Fruit fly (Drosophila melanogaster): ENCODE data around the gene sog.

sog gene

DNA sequence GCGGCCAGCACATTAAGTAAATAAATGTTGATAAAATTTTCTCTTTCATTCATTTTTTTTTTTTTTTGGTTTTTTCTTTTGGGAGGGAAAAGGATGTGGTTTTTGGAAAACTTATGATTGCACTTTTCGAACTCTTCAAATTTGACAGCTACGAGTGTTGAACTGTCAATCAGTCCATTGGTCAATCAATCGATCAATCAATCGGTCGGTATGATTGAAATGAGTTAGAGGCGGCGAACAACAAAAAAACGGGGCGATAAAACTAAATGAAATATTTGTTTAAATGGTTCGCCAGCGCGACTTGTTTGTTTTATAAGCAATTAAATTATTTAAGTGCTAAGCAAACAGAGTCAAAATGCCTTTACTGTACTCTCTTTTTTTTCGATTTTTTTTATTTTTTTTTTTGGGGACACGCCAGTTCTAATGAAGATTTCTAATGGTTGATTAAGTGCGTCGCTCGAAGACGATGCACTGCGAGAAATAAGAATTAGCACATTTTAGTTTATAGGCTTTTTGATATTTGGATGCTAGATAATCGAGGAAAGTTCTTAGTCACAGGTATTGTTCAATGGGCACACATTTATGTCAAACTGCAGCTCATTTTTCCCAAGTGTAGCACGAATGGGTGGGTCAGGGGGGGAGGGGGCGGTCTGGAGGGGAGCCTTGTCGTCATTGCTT, 14.1 kb downstream of the sog start (continued):
- TF ChIP-seq CG8388 (GFP tag; optimal IDR thresholded peaks at IDR 0.05) (peak; percentile 78), Dref (GFP tag; IDR thresholded peaks at IDR 0.05) (no peak), cad (GFP tag; optimal IDR thresholded peaks at IDR 0.05) (no peak), CG5180 (GFP tag; optimal IDR thresholded peaks at IDR 0.05) (peak; percentile 59), tio (GFP tag; optimal IDR thresholded peaks at IDR 0.05) (peak; percentile 69), Adf1 (GFP tag; IDR thresholded peaks at IDR 0.05) (no peak; the same call in 1 of the 2 replicates), wdn (GFP tag; IDR thresholded peaks at IDR 0.05) (peak; percentile 33; the same call in 1 of the 2 replicates), CG6813 (GFP tag; optimal IDR thresholded peaks at IDR 0.05) (peak; percentile 60), D19A (tag; optimal IDR thresholded peaks at IDR 0.05) (peak; percentile 71), ranshi (GFP tag; IDR thresholded peaks at IDR 0.05) (peak; percentile 76), CG7271 (tag; optimal IDR thresholded peaks at IDR 0.05) (no peak), CG18764 (GFP tag; optimal IDR thresholded peaks at IDR 0.05) (peak; percentile 63), pnt (GFP tag; optimal IDR thresholded peaks at IDR 0.05) (peak; percentile 79), CG16863 (GFP tag; optimal IDR thresholded peaks at IDR 0.05) (peak; percentile 79), Oaz (GFP tag; IDR thresholded peaks at IDR 0.05) (peak; percentile 62), ash1 (GFP tag; optimal IDR thresholded peaks at IDR 0.05) (no peak), lab (GFP tag; optimal IDR thresholded peaks at IDR 0.05) (peak; percentile 83), stc (GFP tag; IDR thresholded peaks at IDR 0.05) (peak; percentile 39; the same call in 1 of the 2 replicates), shn (GFP tag; optimal IDR thresholded peaks at IDR 0.05) (peak; percentile 62), ac (GFP tag; optimal IDR thresholded peaks at IDR 0.05) (no peak), Gug (GFP tag; IDR thresholded peaks at IDR 0.05) (peak; percentile 83), dan (GFP tag; IDR thresholded peaks at IDR 0.05) (peak; percentile 56; the same call in 1 of the 2 replicates), CG14050 (GFP tag; IDR thresholded peaks at IDR 0.05) (peak; percentile 67; the same call in 2 of the 3 replicates), sens (GFP tag) (peak; percentile 95), Stat92E (GFP tag; optimal IDR thresholded peaks at IDR 0.05) (peak in 1 of 3 experiments; percentile 4), ind (GFP tag; optimal IDR thresholded peaks at IDR 0.05) (peak; percentile 90), Spps (tag; optimal IDR thresholded peaks at IDR 0.05) (peak; percentile 1), prd (optimal IDR thresholded peaks at IDR 0.05) (no peak), prd (GFP tag; IDR thresholded peaks at IDR 0.05) (peak; percentile 83), CG10959 (GFP tag; IDR thresholded peaks at IDR 0.05) (peak; percentile 59; the same call in 1 of the 2 replicates), mam (GFP tag; optimal IDR thresholded peaks at IDR 0.05) (peak; percentile 76), ssp (GFP tag; IDR thresholded peaks at IDR 0.05) (peak; percentile 77), CG7357 (GFP tag; IDR thresholded peaks at IDR 0.05) (peak; percentile 33; the same call in 1 of the 3 replicates), lbe (GFP tag; optimal IDR thresholded peaks at IDR 0.05) (no peak), CG12299 (tag; optimal IDR thresholded peaks at IDR 0.05) (peak; percentile 45), CG17912 (GFP tag; optimal IDR thresholded peaks at IDR 0.05) (peak; percentile 5), psq (GFP tag; optimal IDR thresholded peaks at IDR 0.05) (peak; percentile 42), CG11695 (GFP tag; IDR thresholded peaks at IDR 0.05) (peak; percentile 63; the same call in 1 of the 3 replicates), CG13424 (tag; optimal IDR thresholded peaks at IDR 0.05) (peak; percentile 82), sug (tag; optimal IDR thresholded peaks at IDR 0.05) (peak; percentile 87), gro (GFP tag; optimal IDR thresholded peaks at IDR 0.05) (peak; percentile 13), org-1 (GFP tag; optimal IDR thresholded peaks at IDR 0.05) (peak; percentile 68), CG12236 (GFP tag; optimal IDR thresholded peaks at IDR 0.05) (peak; percentile 51), trem (tag; optimal IDR thresholded peaks at IDR 0.05) (peak; percentile 63), CG14441 (GFP tag; IDR thresholded peaks at IDR 0.05) (peak; percentile 85), otp (GFP tag; IDR thresholded peaks at IDR 0.05) (peak; percentile 80; the same call in 2 of the 3 replicates), trh (GFP tag; optimal IDR thresholded peaks at IDR 0.05) (peak; percentile 56), Optix (GFP tag; IDR thresholded peaks at IDR 0.05) (peak; percentile 83), Eip74EF (GFP tag; optimal IDR thresholded peaks at IDR 0.05) (peak in 1 of 2 experiments; percentile 61), wek (GFP tag; optimal IDR thresholded peaks at IDR 0.05) (peak; percentile 55)
